Fruit fly (Drosophila melanogaster) whole organism, embryonic: ENCODE data around the gene CG34461.
A peak's percentile ranks its signal among the peaks of the same experiment; 100 is the strongest.

Experiments
- Aef1 ChIP-seq: fragments of 200-800 bp; sonication (Bioruptor generic); IDR thresholded peaks from 3 replicates; pipeline ENCODE4 v1.3.6; 2022; ENCODE audit warnings: missing biosample characterization, missing genetic modification characterization
- Atf6 ChIP-seq: fragments of 200-800 bp; sonication (Bioruptor generic); IDR thresholded peaks from 2 replicates; pipeline ENCODE4 v1.3.6; 2022; ENCODE audit warnings: missing biosample characterization, missing genetic modification characterization
- Bteb2 ChIP-seq: fragments of 200-800 bp; sonication (Bioruptor generic); optimal IDR thresholded peaks from 2 replicates; lab custom pipeline; 2016; ENCODE audit warnings: missing biosample characterization, missing genetic modification characterization
- CG11093 ChIP-seq: fragments of 200-800 bp; sonication (Bioruptor generic); IDR thresholded peaks from 3 replicates; pipeline ENCODE4 v1.3.6; 2022; ENCODE audit warnings: missing biosample characterization, missing genetic modification characterization
- CG12071 ChIP-seq: fragments of 200-800 bp; sonication (Bioruptor generic); optimal IDR thresholded peaks from 3 replicates; lab custom pipeline; 2018; ENCODE audit warnings: missing biosample characterization, mild to moderate bottlenecking, missing genetic modification characterization
- CG12659 ChIP-seq: fragments of 200-800 bp; sonication (Bioruptor generic); optimal IDR thresholded peaks from 3 replicates; lab custom pipeline; 2017; ENCODE audit warnings: mild to moderate bottlenecking, missing biosample characterization, missing genetic modification reagents, missing genetic modification characterization
- CG14667 ChIP-seq: fragments of 200-800 bp; sonication (Bioruptor generic); IDR thresholded peaks from 2 replicates; pipeline ENCODE4 v1.3.6; 2022; ENCODE audit warnings: missing biosample characterization, missing genetic modification characterization
- CG16779 ChIP-seq: fragments of 200-800 bp; sonication (Bioruptor generic); IDR thresholded peaks from 2 replicates; pipeline ENCODE4 v1.3.6; 2022; ENCODE audit warnings: missing biosample characterization, missing genetic modification characterization
- CG18262 ChIP-seq: fragments of 200-800 bp; optimal IDR thresholded peaks from 3 replicates; lab custom pipeline; 2019; ENCODE audit warnings: missing biosample characterization, mild to moderate bottlenecking, missing genetic modification characterization, moderate library complexity
- CG18476 ChIP-seq: fragments of 200-800 bp; sonication (Bioruptor generic); optimal IDR thresholded peaks from 2 replicates; lab custom pipeline; 2016; ENCODE audit warnings: missing biosample characterization, mild to moderate bottlenecking, missing genetic modification characterization
- CG18599 ChIP-seq: fragments of 200-800 bp; sonication (Bioruptor generic); optimal IDR thresholded peaks from 3 replicates; lab custom pipeline; 2017; ENCODE audit warnings: missing biosample characterization, missing genetic modification characterization, mild to moderate bottlenecking, moderate library complexity, missing genetic modification reagents
- CG18764 ChIP-seq: fragments of 200-800 bp; sonication (Bioruptor generic); optimal IDR thresholded peaks from 3 replicates; lab custom pipeline; 2016; ENCODE audit warnings: missing biosample characterization, missing genetic modification characterization
- CG2116 ChIP-seq: fragments of 200-800 bp; sonication (Bioruptor generic); optimal IDR thresholded peaks from 3 replicates; lab custom pipeline; 2018; ENCODE audit warnings: missing biosample characterization, mild to moderate bottlenecking, missing genetic modification characterization
- CG2678 ChIP-seq: fragments of 200-800 bp; sonication (Bioruptor generic); optimal IDR thresholded peaks from 3 replicates; lab custom pipeline; 2019; ENCODE audit warnings: missing biosample characterization, mild to moderate bottlenecking, missing genetic modification characterization, moderate library complexity
- CG31365 ChIP-seq: fragments of 200-800 bp; sonication (Bioruptor generic); optimal IDR thresholded peaks from 2 replicates; lab custom pipeline; 2018; ENCODE audit warnings: missing biosample characterization, mild to moderate bottlenecking, missing genetic modification characterization
- CG6654 ChIP-seq: fragments of 200-800 bp; sonication (Bioruptor generic); optimal IDR thresholded peaks from 2 replicates; lab custom pipeline; 2017; ENCODE audit warnings: missing biosample characterization, mild to moderate bottlenecking, missing genetic modification characterization
- CG7963 ChIP-seq: fragments of 200-800 bp; sonication (Bioruptor generic); IDR thresholded peaks from 3 replicates; pipeline ENCODE4 v1.3.6; 2022; ENCODE audit warnings: missing biosample characterization, missing genetic modification characterization; ENCODE audit not compliant: partially characterized antibody
- CG8388 ChIP-seq: fragments of 200-800 bp; sonication (Bioruptor generic); optimal IDR thresholded peaks from 2 replicates; lab custom pipeline; 2019; ENCODE audit warnings: missing biosample characterization, mild to moderate bottlenecking, missing genetic modification characterization, moderate library complexity
- CG8765 ChIP-seq: fragments of 200-800 bp; sonication (Bioruptor generic); IDR thresholded peaks from 2 replicates; pipeline ENCODE4 v1.3.6; 2022; ENCODE audit warnings: missing biosample characterization, missing genetic modification characterization
- CG8924 ChIP-seq: fragments of 200-800 bp; optimal IDR thresholded peaks from 3 replicates; lab custom pipeline; 2019; ENCODE audit warnings: missing biosample characterization, mild to moderate bottlenecking, missing genetic modification characterization, moderate library complexity
- CG9817 ChIP-seq: fragments of 200-800 bp; sonication (Bioruptor generic); optimal IDR thresholded peaks from 2 replicates; lab custom pipeline; 2018; ENCODE audit warnings: missing biosample characterization, mild to moderate bottlenecking, missing genetic modification characterization, moderate library complexity
- Chrac-16 ChIP-seq: fragments of 200-800 bp; sonication (Bioruptor generic); optimal IDR thresholded peaks from 3 replicates; lab custom pipeline; 2016; ENCODE audit warnings: missing biosample characterization, missing genetic modification characterization
- CoRest ChIP-seq: fragments of 200-800 bp; sonication (Bioruptor generic); optimal IDR thresholded peaks from 3 replicates; lab custom pipeline; 2018; ENCODE audit warnings: missing biosample characterization, mild to moderate bottlenecking, missing genetic modification characterization, moderate library complexity
- CrebB ChIP-seq: fragments of 200-800 bp; sonication (Bioruptor generic); optimal IDR thresholded peaks from 3 replicates; lab custom pipeline; 2018; ENCODE audit warnings: missing biosample characterization, mild to moderate bottlenecking, missing genetic modification characterization
- Dip3 ChIP-seq: fragments of 200-800 bp; sonication (Bioruptor generic); optimal IDR thresholded peaks from 3 replicates; lab custom pipeline; 2016; ENCODE audit warnings: missing biosample characterization, missing genetic modification characterization
- Eip74EF ChIP-seq, 2 experiments: fragments of 200-800 bp in 1 of 2; fragments of >200 bp in 1 of 2; sonication (Bioruptor generic) in 1 of 2; optimal IDR thresholded peaks; 2 replicates each; lab custom pipeline; 2017 to 2019; ENCODE audit warnings: missing biosample characterization in 2 of 2, missing genetic modification characterization in 2 of 2, mild to moderate bottlenecking in 1 of 2, moderate library complexity in 1 of 2
- HmgD ChIP-seq: fragments of 200-800 bp; sonication (Bioruptor generic); optimal IDR thresholded peaks from 3 replicates; lab custom pipeline; 2016; ENCODE audit warnings: missing biosample characterization, missing genetic modification characterization
- NC2α ChIP-seq: fragments of 200-800 bp; sonication (Bioruptor generic); optimal IDR thresholded peaks from 2 replicates; lab custom pipeline; 2016; ENCODE audit warnings: missing biosample characterization, missing genetic modification characterization
- NfI ChIP-seq: fragments of 200-800 bp; sonication (Bioruptor generic); optimal IDR thresholded peaks from 3 replicates; lab custom pipeline; 2018; ENCODE audit warnings: missing biosample characterization, mild to moderate bottlenecking, missing genetic modification characterization, moderate library complexity
- Sin3A ChIP-seq: fragments of >200 bp; optimal IDR thresholded peaks from 2 replicates; lab custom pipeline; 2018
- Xrp1 ChIP-seq: fragments of 200-800 bp; sonication (Bioruptor generic); IDR thresholded peaks from 2 replicates; pipeline ENCODE4 v1.3.6; 2022; ENCODE audit warnings: missing biosample characterization, missing genetic modification characterization
- abd-A ChIP-seq: fragments of 200-800 bp; sonication (Bioruptor generic); optimal IDR thresholded peaks from 3 replicates; lab custom pipeline; 2019; ENCODE audit warnings: missing biosample characterization, mild to moderate bottlenecking, missing genetic modification characterization, moderate library complexity
- al ChIP-seq: fragments of 200-800 bp; sonication (Bioruptor generic); IDR thresholded peaks from 2 replicates; pipeline ENCODE4 v1.3.6; 2022; ENCODE audit warnings: missing biosample characterization, missing genetic modification characterization
- ara ChIP-seq: fragments of 200-800 bp; sonication (Bioruptor generic); IDR thresholded peaks from 2 replicates; pipeline ENCODE4 v1.3.6; 2022; ENCODE audit warnings: missing biosample characterization, missing genetic modification characterization
- chif ChIP-seq, 2 experiments: fragments of 200-800 bp; sonication (Bioruptor generic); optimal IDR thresholded peaks; 3 replicates each; lab custom pipeline; 2016; ENCODE audit warnings: missing biosample characterization in 2 of 2, missing genetic modification characterization in 2 of 2
- dpn ChIP-seq, 2 experiments: fragments of 200-800 bp; sonication (Bioruptor generic); optimal IDR thresholded peaks; 3 replicates each; lab custom pipeline; 2016; ENCODE audit warnings: missing biosample characterization in 2 of 2, missing genetic modification characterization in 2 of 2
- en ChIP-seq: fragments of 200-800 bp; sonication (Bioruptor generic); optimal IDR thresholded peaks from 2 replicates; lab custom pipeline; 2016; ENCODE audit warnings: missing biosample characterization, missing genetic modification characterization
- gem ChIP-seq: fragments of 200-800 bp; sonication (Bioruptor generic); optimal IDR thresholded peaks from 2 replicates; lab custom pipeline; 2019; ENCODE audit warnings: missing biosample characterization, mild to moderate bottlenecking, missing genetic modification characterization, moderate library complexity
- her ChIP-seq: fragments of 200-800 bp; sonication (Bioruptor generic); optimal IDR thresholded peaks from 2 replicates; lab custom pipeline; 2016; ENCODE audit warnings: missing biosample characterization, missing genetic modification characterization
- kah ChIP-seq: fragments of 200-800 bp; sonication (Bioruptor generic); optimal IDR thresholded peaks from 2 replicates; lab custom pipeline; 2018; ENCODE audit warnings: missing biosample characterization, mild to moderate bottlenecking, missing genetic modification characterization
- maf-S ChIP-seq: fragments of 200-800 bp; sonication (Bioruptor generic); optimal IDR thresholded peaks from 2 replicates; lab custom pipeline; 2016; ENCODE audit warnings: missing biosample characterization, missing genetic modification characterization
- mld ChIP-seq: fragments of 200-800 bp; sonication (Bioruptor generic); IDR thresholded peaks from 3 replicates; pipeline ENCODE4 v1.3.6; 2022; ENCODE audit warnings: missing biosample characterization, missing genetic modification characterization; ENCODE audit not compliant: partially characterized antibody
- nmo ChIP-seq: fragments of 200-800 bp; sonication (Bioruptor generic); optimal IDR thresholded peaks from 2 replicates; lab custom pipeline; 2018; ENCODE audit warnings: missing biosample characterization, mild to moderate bottlenecking, missing genetic modification characterization, moderate library complexity
- pb ChIP-seq: fragments of 200-800 bp; sonication (Bioruptor generic); optimal IDR thresholded peaks from 3 replicates; lab custom pipeline; 2016; ENCODE audit warnings: missing biosample characterization, missing genetic modification characterization
- ranshi ChIP-seq: fragments of 200-800 bp; sonication (Bioruptor generic); IDR thresholded peaks from 2 replicates; pipeline ENCODE4 v1.3.6; 2022; ENCODE audit warnings: missing biosample characterization, missing genetic modification characterization
- sisA ChIP-seq: fragments of 200-800 bp; sonication (Bioruptor generic); IDR thresholded peaks from 2 replicates; pipeline ENCODE4 v1.3.6; 2022; ENCODE audit warnings: missing biosample characterization, missing genetic modification characterization
- trh ChIP-seq: fragments of 200-800 bp; sonication (Bioruptor generic); optimal IDR thresholded peaks from 2 replicates; lab custom pipeline; 2016; ENCODE audit warnings: missing biosample characterization, missing genetic modification characterization
- ttk ChIP-seq: fragments of 200-800 bp; sonication (Bioruptor generic); IDR thresholded peaks from 2 replicates; pipeline ENCODE4 v2.1.2; 2022; ENCODE audit warnings: missing biosample characterization, missing genetic modification characterization
- vvl ChIP-seq: fragments of 200-800 bp; sonication (Bioruptor generic); IDR thresholded peaks from 2 replicates; pipeline ENCODE4 v1.3.6; 2022; ENCODE audit warnings: missing biosample characterization, missing genetic modification characterization
- zen ChIP-seq: fragments of 200-800 bp; sonication (Bioruptor generic); optimal IDR thresholded peaks from 3 replicates; lab custom pipeline; 2018; ENCODE audit warnings: missing biosample characterization, mild to moderate bottlenecking, missing genetic modification characterization, moderate library complexity

Gene CG34461

dm6 chr3L:8358776-8359455 lies 33.3 kb downstream of the CG34461 start (continued):
- no peak for TF ChIP-seq CG2678 (tag; lab: Kevin White, UChicago)
- TF ChIP-seq CG8765 (GFP tag; lab: Robert Waterston, UW): no peak
- no peak for TF ChIP-seq ara (GFP tag; lab: Robert Waterston, UW)
- TF ChIP-seq CG18262 (tag; lab: Kevin White, UChicago): no peak
- no peak for TF ChIP-seq dpn (GFP tag; optimal IDR thresholded peaks at IDR 0.05; lab: Kevin White, UChicago)
- no peak for TF ChIP-seq CG12071 (GFP tag; lab: Kevin White, UChicago)
- TF ChIP-seq Sin3A (lab: Kevin White, UChicago): peak; percentile 42
- peak; percentile 58 for TF ChIP-seq CG2116 (GFP tag; lab: Kevin White, UChicago)
- peak; percentile 29; the same call in 1 of the 2 replicates for TF ChIP-seq vvl (GFP tag; lab: Robert Waterston, UW)
- no peak for TF ChIP-seq pb (GFP tag; lab: Kevin White, UChicago)
- no peak for TF ChIP-seq en (GFP tag; lab: Kevin White, UChicago)
- no peak for TF ChIP-seq al (GFP tag; lab: Robert Waterston, UW)
- TF ChIP-seq Bteb2: no peak
- TF ChIP-seq Chrac-16 (GFP tag; lab: Kevin White, UChicago): no peak
- TF ChIP-seq chif (GFP tag; optimal IDR thresholded peaks at IDR 0.05; lab: Kevin White, UChicago): no peak
- no peak for TF ChIP-seq nmo (GFP tag; lab: Kevin White, UChicago)
- no peak for TF ChIP-seq Eip74EF (GFP tag; optimal IDR thresholded peaks at IDR 0.05; lab: Kevin White, UChicago)
- no peak for TF ChIP-seq CG12659 (GFP tag; lab: Kevin White, UChicago)
- no peak for TF ChIP-seq HmgD
- TF ChIP-seq CG18599: peak; percentile 5
- TF ChIP-seq Aef1 (GFP tag; lab: Robert Waterston, UW): no peak
- TF ChIP-seq CG8924 (tag; lab: Kevin White, UChicago): no peak
- no peak for TF ChIP-seq CG31365 (tag; lab: Kevin White, UChicago)
- TF ChIP-seq Xrp1 (GFP tag; lab: Robert Waterston, UW): 0 out of 2 replicates have a peak, but pooled peaks have one; percentile 7
- no peak for TF ChIP-seq sisA
- TF ChIP-seq kah (GFP tag; lab: Kevin White, UChicago): peak; percentile 5
- no peak for TF ChIP-seq CG14667
- TF ChIP-seq NC2α: no peak
- TF ChIP-seq CG18476: no peak
- no peak for TF ChIP-seq CG18764 (GFP tag; lab: Kevin White, UChicago)
- no peak for TF ChIP-seq maf-S (GFP tag; lab: Kevin White, UChicago)
- TF ChIP-seq CG11093: no peak
- no peak for TF ChIP-seq her (GFP tag; lab: Kevin White, UChicago)
- 0 out of 3 replicates have a peak, but pooled peaks have one; percentile 61 for TF ChIP-seq mld
- TF ChIP-seq CoRest (tag; lab: Kevin White, UChicago): no peak
- no peak for TF ChIP-seq ttk
- TF ChIP-seq CG16779 (GFP tag; lab: Robert Waterston, UW): no peak
- TF ChIP-seq Dip3 (GFP tag; lab: Kevin White, UChicago): no peak
- no peak for TF ChIP-seq CG9817
- no peak for TF ChIP-seq Atf6 (GFP tag; lab: Robert Waterston, UW)
- 0 out of 3 replicates have a peak, but pooled peaks have one; percentile 17 for TF ChIP-seq CG7963 (GFP tag; lab: Robert Waterston, UW)
- no peak for TF ChIP-seq NfI (GFP tag; lab: Kevin White, UChicago)
- no peak for TF ChIP-seq abd-A (tag; lab: Kevin White, UChicago)
- TF ChIP-seq CG6654 (GFP tag; lab: Kevin White, UChicago): no peak
- no peak for TF ChIP-seq CG8388 (GFP tag; lab: Kevin White, UChicago)
- TF ChIP-seq gem (tag; lab: Kevin White, UChicago): no peak
- TF ChIP-seq trh (GFP tag; lab: Kevin White, UChicago): no peak
- TF ChIP-seq ranshi (GFP tag; lab: Robert Waterston, UW): no peak
- TF ChIP-seq zen (tag; lab: Kevin White, UChicago): no peak
- no peak for TF ChIP-seq CrebB (tag; lab: Kevin White, UChicago)
